Worm (Caenorhabditis elegans) whole organism, L4/young adult: ENCODE measurements around the gene fbxb-63.

Experiments used
- W03F9.2 ChIP-seq: fragments of 150-350 bp; optimal IDR thresholded peaks from 2 replicates; lab custom pipeline; 2014; ENCODE audit warnings: missing biosample characterization, missing genetic modification characterization
- dao-5 ChIP-seq: sonication (generic microtip); optimal IDR thresholded peaks from 2 replicates; lab custom pipeline; 2016; ENCODE audit warnings: missing genotype, missing genetic modification characterization, moderate library complexity, missing compliant biosample characterization
- him-1 ChIP-seq: sonication (generic microtip); optimal IDR thresholded peaks from 2 replicates; lab custom pipeline; 2016; ENCODE audit warnings: missing genotype, missing genetic modification reagents, missing genetic modification characterization, missing compliant biosample characterization

ce11 chrV:19329263-19329662, 25.7 kb upstream of the fbxb-63 start, which contains the start of gene fbxb-65:
- TF ChIP-seq dao-5 (tag; lab: Kevin White, UChicago) (no peak), W03F9.2 (tag; lab: Kevin White, UChicago) (no peak), him-1 (tag; lab: Kevin White, UChicago) (no peak)
